Fruit fly (Drosophila melanogaster) whole organism, pupa: ENCODE data around the gene CG14837.

Source experiments
- CG10348 ChIP-seq: fragments of 200-800 bp; sonication (Bioruptor generic); IDR thresholded peaks from 2 replicates; pipeline ENCODE4 v1.3.6; 2022; ENCODE audit warnings: missing biosample characterization, missing genetic modification characterization
- CG12605 ChIP-seq: fragments of 200-800 bp; sonication (Bioruptor generic); IDR thresholded peaks from 2 replicates; pipeline ENCODE4 v1.3.6; 2022; ENCODE audit warnings: missing biosample characterization, missing genetic modification characterization
- CG13204 ChIP-seq: fragments of 200-800 bp; sonication (Bioruptor generic); optimal IDR thresholded peaks from 2 replicates; lab custom pipeline; 2018; ENCODE audit warnings: missing biosample characterization, mild to moderate bottlenecking, missing genetic modification characterization, moderate library complexity
- CG14655 ChIP-seq: fragments of 200-800 bp; sonication (Bioruptor generic); optimal IDR thresholded peaks from 3 replicates; lab custom pipeline; 2017; ENCODE audit warnings: mild to moderate bottlenecking, missing biosample characterization, missing genetic modification reagents, missing genetic modification characterization
- CG15710 ChIP-seq: fragments of 200-800 bp; sonication (Bioruptor generic); optimal IDR thresholded peaks from 2 replicates; lab custom pipeline; 2018; ENCODE audit warnings: missing biosample characterization, mild to moderate bottlenecking, missing genetic modification characterization, moderate library complexity
- CG17806 ChIP-seq: fragments of 200-800 bp; sonication (Bioruptor generic); optimal IDR thresholded peaks from 2 replicates; lab custom pipeline; 2018; ENCODE audit warnings: missing biosample characterization, mild to moderate bottlenecking, missing genetic modification characterization, moderate library complexity
- CG32121 ChIP-seq: fragments of 200-800 bp; sonication (Bioruptor generic); IDR thresholded peaks from 2 replicates; pipeline ENCODE4 v1.3.6; 2022; ENCODE audit warnings: missing biosample characterization, missing genetic modification characterization
- CG34367 ChIP-seq: fragments of 200-800 bp; sonication (Bioruptor generic); optimal IDR thresholded peaks from 2 replicates; lab custom pipeline; 2018; ENCODE audit warnings: missing biosample characterization, mild to moderate bottlenecking, missing genetic modification characterization
- CG4496 ChIP-seq: fragments of 200-800 bp; sonication (Bioruptor generic); IDR thresholded peaks from 3 replicates; pipeline ENCODE4 v1.3.6; 2022; ENCODE audit warnings: missing biosample characterization, missing genetic modification characterization
- CG8159 ChIP-seq: fragments of 200-800 bp; sonication (Bioruptor generic); optimal IDR thresholded peaks from 3 replicates; lab custom pipeline; 2018; ENCODE audit warnings: missing biosample characterization, mild to moderate bottlenecking, missing genetic modification characterization, moderate library complexity
- CG8301 ChIP-seq: fragments of 200-800 bp; sonication (Bioruptor generic); optimal IDR thresholded peaks from 2 replicates; lab custom pipeline; 2018; ENCODE audit warnings: missing biosample characterization, mild to moderate bottlenecking, missing genetic modification characterization
- CG9948 ChIP-seq: fragments of 200-800 bp; sonication (Bioruptor generic); optimal IDR thresholded peaks from 2 replicates; lab custom pipeline; 2018; ENCODE audit warnings: missing biosample characterization, mild to moderate bottlenecking, missing genetic modification characterization, moderate library complexity
- D1 ChIP-seq: fragments of 200-800 bp; sonication (Bioruptor generic); optimal IDR thresholded peaks from 2 replicates; lab custom pipeline; 2018; ENCODE audit warnings: missing biosample characterization, mild to moderate bottlenecking, missing genetic modification characterization, moderate library complexity
- EcR ChIP-seq: fragments of 200-800 bp; sonication (Bioruptor generic); optimal IDR thresholded peaks from 3 replicates; lab custom pipeline; 2019; ENCODE audit warnings: missing biosample characterization, missing genetic modification characterization, mild to moderate bottlenecking, moderate library complexity, missing genetic modification reagents
- Ets98B ChIP-seq: fragments of 200-800 bp; sonication (Bioruptor generic); IDR thresholded peaks from 2 replicates; pipeline ENCODE4 v1.3.6; 2022; ENCODE audit warnings: missing biosample characterization, missing genetic modification characterization
- Pif1A ChIP-seq: fragments of 200-800 bp; sonication (Bioruptor generic); optimal IDR thresholded peaks from 3 replicates; lab custom pipeline; 2016; ENCODE audit warnings: missing biosample characterization, missing genetic modification characterization
- Pif1B ChIP-seq: fragments of 200-800 bp; sonication (Bioruptor generic); optimal IDR thresholded peaks from 3 replicates; lab custom pipeline; 2016; ENCODE audit warnings: missing biosample characterization, missing genetic modification characterization
- Snoo ChIP-seq: fragments of 200-800 bp; sonication (Bioruptor generic); optimal IDR thresholded peaks from 3 replicates; lab custom pipeline; 2017; ENCODE audit warnings: missing biosample characterization, mild to moderate bottlenecking, missing genetic modification characterization, inconsistent platforms
- fd96Ca ChIP-seq: fragments of 200-800 bp; sonication (Bioruptor generic); IDR thresholded peaks from 3 replicates; pipeline ENCODE4 v1.3.6; 2022; ENCODE audit warnings: missing biosample characterization, missing genetic modification characterization
- gl ChIP-seq: fragments of 200-800 bp; sonication (Bioruptor generic); optimal IDR thresholded peaks from 2 replicates; lab custom pipeline; 2018; ENCODE audit warnings: missing biosample characterization, mild to moderate bottlenecking, missing genetic modification characterization
- rn ChIP-seq: fragments of 200-800 bp; sonication (Bioruptor generic); IDR thresholded peaks from 2 replicates; pipeline ENCODE4 v1.3.6; 2022; ENCODE audit warnings: missing biosample characterization, missing genetic modification characterization

Gene CG14837

DNA sequence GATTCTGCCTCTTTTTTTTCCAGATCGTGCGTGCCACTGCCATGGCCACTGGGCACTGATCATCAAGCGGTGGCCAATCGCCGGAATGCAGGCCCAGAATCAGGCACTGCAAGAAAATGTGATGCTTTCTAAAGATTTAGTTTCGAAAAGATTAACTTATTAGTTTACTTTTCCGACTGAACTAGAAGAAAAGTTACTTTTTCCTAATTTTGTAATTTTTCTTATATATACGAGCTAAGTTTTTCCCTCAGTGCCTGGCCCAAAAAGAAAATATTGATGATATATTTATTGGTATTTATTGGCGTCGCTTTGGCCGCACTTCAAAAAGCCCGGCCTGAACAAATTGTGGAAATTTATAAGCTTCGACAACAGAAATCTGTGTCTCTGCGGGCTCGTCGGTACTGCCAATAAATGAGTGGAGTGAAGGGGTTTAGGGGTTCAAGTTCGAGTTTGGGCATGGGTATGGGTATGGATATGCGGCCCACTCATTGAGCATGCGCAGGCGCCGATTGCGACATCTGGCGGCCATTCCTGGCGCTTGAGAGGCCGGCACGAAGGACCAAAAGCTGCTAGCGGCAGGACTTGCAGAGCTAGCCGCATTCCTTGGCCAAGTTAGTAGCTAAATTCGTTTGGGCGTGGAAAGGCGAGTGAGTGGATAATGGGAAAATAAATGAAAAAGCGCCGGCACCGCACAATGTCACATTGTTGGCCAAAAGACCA is 41.4 kb upstream of the CG14837 start:
- no peak for TF ChIP-seq CG32121 (GFP tag; lab: Robert Waterston, UW)
- TF ChIP-seq Pif1A (GFP tag; lab: Kevin White, UChicago), result peak; percentile 71
- TF ChIP-seq CG4496 (GFP tag; lab: Robert Waterston, UW), result 0 out of 3 replicates have a peak, but pooled peaks have one; percentile 18
- TF ChIP-seq CG8301 (tag; lab: Kevin White, UChicago), result peak; percentile 34
- peak; percentile 20 for TF ChIP-seq gl (tag; lab: Kevin White, UChicago)
- TF ChIP-seq CG14655 (GFP tag; lab: Kevin White, UChicago), result peak; percentile 41
- peak; percentile 56 for TF ChIP-seq CG34367 (tag; lab: Kevin White, UChicago)
- peak; percentile 36; the same call in 1 of the 3 replicates for TF ChIP-seq fd96Ca (GFP tag; lab: Robert Waterston, UW)
- TF ChIP-seq Snoo (tag; lab: Kevin White, UChicago), result peak; percentile 62
- TF ChIP-seq CG10348 (GFP tag; lab: Robert Waterston, UW), result no peak
- peak; percentile 52 for TF ChIP-seq CG9948 (tag; lab: Kevin White, UChicago)
- TF ChIP-seq CG8159 (tag; lab: Kevin White, UChicago), result peak; percentile 73
- no peak for TF ChIP-seq Ets98B
- TF ChIP-seq rn (GFP tag; lab: Robert Waterston, UW), result no peak
- no peak for TF ChIP-seq CG13204 (GFP tag; lab: Kevin White, UChicago)
- TF ChIP-seq CG12605, result peak; percentile 17; the same call in 1 of the 2 replicates
- peak; percentile 65 for TF ChIP-seq CG15710 (tag; lab: Kevin White, UChicago)
- TF ChIP-seq EcR (GFP tag; lab: Kevin White, UChicago), result no peak
- TF ChIP-seq Pif1B (GFP tag; lab: Kevin White, UChicago), result peak; percentile 36
- TF ChIP-seq CG17806 (tag; lab: Kevin White, UChicago), result peak; percentile 66
- TF ChIP-seq D1 (tag; lab: Kevin White, UChicago), result no peak

DNA sequence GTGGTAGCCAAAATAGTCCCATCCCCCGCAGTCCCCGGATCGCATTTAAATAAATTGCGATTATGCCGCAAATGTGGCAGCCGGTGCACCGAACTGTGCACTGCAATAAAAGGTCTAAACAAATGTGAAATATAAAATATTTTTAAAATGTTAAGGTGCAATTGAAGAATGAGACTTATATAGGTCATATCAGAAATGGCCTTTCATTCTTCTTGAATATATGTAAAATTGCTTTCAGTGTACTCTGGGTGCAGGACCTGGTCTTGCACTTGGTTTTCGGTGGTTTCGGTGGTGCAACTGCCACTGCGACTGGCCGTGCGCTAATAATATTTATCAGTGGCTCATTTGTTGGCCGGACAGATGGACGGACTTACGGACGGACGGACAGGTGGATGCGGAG is 38.5 kb upstream of the CG14837 start:
- TF ChIP-seq CG8159 (tag; lab: Kevin White, UChicago) (peak; percentile 28), CG10348 (GFP tag; lab: Robert Waterston, UW) (no peak), Pif1A (GFP tag; lab: Kevin White, UChicago) (peak; percentile 29), rn (GFP tag; lab: Robert Waterston, UW) (peak; percentile 28; the same call in 1 of the 2 replicates), Pif1B (GFP tag; lab: Kevin White, UChicago) (peak; percentile 21), CG14655 (GFP tag; lab: Kevin White, UChicago) (peak; percentile 35), Snoo (tag; lab: Kevin White, UChicago) (no peak), CG15710 (tag; lab: Kevin White, UChicago) (no peak), CG4496 (GFP tag; lab: Robert Waterston, UW) (peak; percentile 73; the same call in 2 of the 3 replicates), CG32121 (GFP tag; lab: Robert Waterston, UW) (peak; percentile 78), CG8301 (tag; lab: Kevin White, UChicago) (peak; percentile 12), D1 (tag; lab: Kevin White, UChicago) (no peak), fd96Ca (GFP tag; lab: Robert Waterston, UW) (peak; percentile 61), EcR (GFP tag; lab: Kevin White, UChicago) (no peak), CG34367 (tag; lab: Kevin White, UChicago) (no peak), CG17806 (tag; lab: Kevin White, UChicago) (peak; percentile 26), gl (tag; lab: Kevin White, UChicago) (no peak), CG13204 (GFP tag; lab: Kevin White, UChicago) (no peak), CG12605 (0 out of 2 replicates have a peak, but pooled peaks have one; percentile 10), Ets98B (peak; percentile 77), CG9948 (tag; lab: Kevin White, UChicago) (no peak)

DNA sequence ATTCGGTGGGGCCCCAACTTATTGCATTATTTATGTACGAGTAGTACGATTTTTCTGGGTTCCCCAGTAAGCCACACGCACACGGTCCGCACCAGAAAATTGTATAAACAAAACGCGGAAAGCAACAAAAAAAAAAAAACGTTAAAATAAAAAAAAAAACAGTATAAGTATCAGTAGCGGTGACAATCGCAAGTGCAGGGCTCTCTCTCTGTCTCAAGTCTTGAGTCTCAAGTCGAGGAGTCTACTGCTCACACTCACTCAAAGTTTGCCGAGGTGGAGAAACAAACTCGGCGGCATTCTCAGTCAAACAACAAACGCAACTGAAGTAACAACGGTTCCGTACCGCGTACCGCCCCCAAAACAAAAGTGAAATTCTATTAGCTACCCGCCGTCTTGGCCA is 33.0 kb upstream of the CG14837 start, which contains the start of gene Pura:
TSS of gene Pura (plus strand) at position 301 of the 400 bp plus-strand sequence.
- TF ChIP-seq Ets98B (no peak), CG4496 (GFP tag; lab: Robert Waterston, UW) (0 out of 3 replicates have a peak, but pooled peaks have one; percentile 8), D1 (tag; lab: Kevin White, UChicago) (no peak), CG34367 (tag; lab: Kevin White, UChicago) (no peak)

DNA sequence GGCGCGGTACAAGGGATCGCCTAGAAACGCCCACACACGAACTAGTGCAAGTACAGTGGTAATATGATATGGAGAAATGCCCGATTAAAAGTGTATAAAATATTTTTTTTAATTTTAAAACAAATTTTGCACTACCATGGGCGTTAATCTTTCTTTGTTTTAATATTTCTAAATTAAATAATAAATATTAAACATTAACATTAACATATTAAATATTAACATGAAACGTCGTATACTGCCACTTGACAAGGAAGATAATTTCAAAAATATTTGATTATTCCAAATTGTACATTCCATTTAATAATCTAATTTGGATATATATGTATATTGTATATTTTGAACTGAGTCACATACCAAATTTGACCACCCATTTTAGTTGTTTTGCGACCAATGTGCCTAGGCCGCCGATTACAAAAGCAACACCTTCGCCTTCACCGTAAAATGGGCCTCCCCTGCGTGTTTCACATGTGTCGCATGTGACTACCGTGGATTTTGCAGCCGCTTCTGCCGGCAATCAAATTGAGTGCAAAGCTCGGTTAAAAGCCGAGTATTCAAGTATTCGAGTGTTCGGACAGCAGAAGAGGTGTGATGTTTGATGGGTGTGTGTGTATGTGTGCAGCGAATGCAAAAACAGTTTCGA is 32.4 kb upstream of the CG14837 start:
- TF ChIP-seq CG8301 (tag; lab: Kevin White, UChicago) (peak; percentile 33), fd96Ca (GFP tag; lab: Robert Waterston, UW) (no peak), EcR (GFP tag; lab: Kevin White, UChicago) (no peak), CG34367 (tag; lab: Kevin White, UChicago) (peak; percentile 20), rn (GFP tag; lab: Robert Waterston, UW) (no peak), CG32121 (GFP tag; lab: Robert Waterston, UW) (no peak; the same call in 1 of the 2 replicates), CG13204 (GFP tag; lab: Kevin White, UChicago) (no peak), CG17806 (tag; lab: Kevin White, UChicago) (peak; percentile 58), CG8159 (tag; lab: Kevin White, UChicago) (peak; percentile 69), CG15710 (tag; lab: Kevin White, UChicago) (peak; percentile 50), CG4496 (GFP tag; lab: Robert Waterston, UW) (no peak; the same call in 2 of the 3 replicates), Ets98B (no peak; the same call in 1 of the 2 replicates), Pif1B (GFP tag; lab: Kevin White, UChicago) (peak; percentile 2), CG12605 (no peak), CG9948 (tag; lab: Kevin White, UChicago) (peak; percentile 74), CG10348 (GFP tag; lab: Robert Waterston, UW) (no peak), Snoo (tag; lab: Kevin White, UChicago) (no peak), CG14655 (GFP tag; lab: Kevin White, UChicago) (peak; percentile 61), D1 (tag; lab: Kevin White, UChicago) (no peak), Pif1A (GFP tag; lab: Kevin White, UChicago) (peak; percentile 24), gl (tag; lab: Kevin White, UChicago) (no peak)
